Fruit fly (Drosophila melanogaster) whole organism, embryonic: ENCODE measurements around the gene CG32102.

Source experiments
- Asciz ChIP-seq: fragments of 200-800 bp; sonication (Bioruptor generic); optimal IDR thresholded peaks from 2 replicates; lab custom pipeline; 2017; ENCODE audit warnings: missing biosample characterization, mild to moderate bottlenecking, missing genetic modification characterization, missing genetic modification reagents
- CG10209 ChIP-seq: fragments of 200-800 bp; sonication (Bioruptor generic); optimal IDR thresholded peaks from 3 replicates; lab custom pipeline; 2017; ENCODE audit warnings: missing biosample characterization, mild to moderate bottlenecking, missing genetic modification characterization, missing genetic modification reagents
- CG10543 ChIP-seq: fragments of 200-800 bp; sonication (Bioruptor generic); optimal IDR thresholded peaks from 3 replicates; lab custom pipeline; 2017; ENCODE audit warnings: missing biosample characterization, mild to moderate bottlenecking, missing genetic modification characterization, moderate library complexity
- CG12769 ChIP-seq: fragments of 200-800 bp; sonication (Bioruptor generic); optimal IDR thresholded peaks from 2 replicates; lab custom pipeline; 2019; ENCODE audit warnings: missing biosample characterization, mild to moderate bottlenecking, missing genetic modification characterization, moderate library complexity
- CG13296 ChIP-seq: fragments of 200-800 bp; sonication (Bioruptor generic); optimal IDR thresholded peaks from 3 replicates; lab custom pipeline; 2018; ENCODE audit warnings: missing biosample characterization, mild to moderate bottlenecking, missing genetic modification characterization
- CG16779 ChIP-seq: fragments of 200-800 bp; sonication (Bioruptor generic); IDR thresholded peaks from 2 replicates; pipeline ENCODE4 v1.3.6; 2022; ENCODE audit warnings: missing biosample characterization, missing genetic modification characterization
- CG17328 ChIP-seq: fragments of 200-800 bp; sonication (Bioruptor generic); IDR thresholded peaks from 2 replicates; pipeline ENCODE4 v1.3.6; 2022; ENCODE audit warnings: missing biosample characterization, missing genetic modification characterization
- CG17361 ChIP-seq: fragments of 200-800 bp; sonication (Bioruptor generic); IDR thresholded peaks from 3 replicates; pipeline ENCODE4 v1.3.6; 2022; ENCODE audit warnings: missing biosample characterization, missing genetic modification characterization
- CG18262 ChIP-seq: fragments of 200-800 bp; optimal IDR thresholded peaks from 3 replicates; lab custom pipeline; 2019; ENCODE audit warnings: missing biosample characterization, mild to moderate bottlenecking, missing genetic modification characterization, moderate library complexity
- CG18764 ChIP-seq: fragments of 200-800 bp; sonication (Bioruptor generic); optimal IDR thresholded peaks from 3 replicates; lab custom pipeline; 2016; ENCODE audit warnings: missing biosample characterization, missing genetic modification characterization
- CG2116 ChIP-seq: fragments of 200-800 bp; sonication (Bioruptor generic); optimal IDR thresholded peaks from 3 replicates; lab custom pipeline; 2018; ENCODE audit warnings: missing biosample characterization, mild to moderate bottlenecking, missing genetic modification characterization
- CG30020 ChIP-seq: fragments of 200-800 bp; optimal IDR thresholded peaks from 2 replicates; lab custom pipeline; 2019; ENCODE audit warnings: missing biosample characterization, mild to moderate bottlenecking, missing genetic modification characterization, moderate library complexity
- CG33557 ChIP-seq: fragments of 200-800 bp; sonication (Bioruptor generic); optimal IDR thresholded peaks from 2 replicates; lab custom pipeline; 2019; ENCODE audit warnings: missing biosample characterization, mild to moderate bottlenecking, missing genetic modification characterization, moderate library complexity
- CG3838 ChIP-seq: fragments of 200-800 bp; sonication (Bioruptor generic); optimal IDR thresholded peaks from 3 replicates; lab custom pipeline; 2016; ENCODE audit warnings: missing biosample characterization, missing genetic modification characterization
- CG4424 ChIP-seq: fragments of 200-800 bp; sonication (Bioruptor generic); optimal IDR thresholded peaks from 3 replicates; lab custom pipeline; 2016; ENCODE audit warnings: missing biosample characterization, missing genetic modification characterization
- CG4854 ChIP-seq: fragments of 200-800 bp; sonication (Bioruptor generic); optimal IDR thresholded peaks from 2 replicates; lab custom pipeline; 2016; ENCODE audit warnings: missing biosample characterization, missing genetic modification characterization, inconsistent platforms
- CG7556 ChIP-seq: fragments of 200-800 bp; sonication (Bioruptor generic); optimal IDR thresholded peaks from 2 replicates; lab custom pipeline; 2017; ENCODE audit warnings: missing biosample characterization, mild to moderate bottlenecking, missing genetic modification characterization
- CG7745 ChIP-seq: fragments of 200-800 bp; sonication (Bioruptor generic); optimal IDR thresholded peaks from 2 replicates; lab custom pipeline; 2018; ENCODE audit warnings: missing biosample characterization, mild to moderate bottlenecking, missing genetic modification characterization, moderate library complexity
- CG9215 ChIP-seq: fragments of 200-800 bp; sonication (Bioruptor generic); IDR thresholded peaks from 2 replicates; pipeline ENCODE4 v1.3.6; 2022; ENCODE audit warnings: missing biosample characterization, missing genetic modification characterization
- GATAe ChIP-seq: fragments of 200-800 bp; sonication (Bioruptor generic); conservative IDR thresholded peaks from 2 replicates; pipeline ENCODE4 v1.3.6; 2022; ENCODE audit warnings: missing biosample characterization, missing genetic modification characterization
- Hand ChIP-seq: fragments of 200-800 bp; sonication (Bioruptor generic); optimal IDR thresholded peaks from 2 replicates; lab custom pipeline; 2017; ENCODE audit warnings: mild to moderate bottlenecking, missing biosample characterization, missing genetic modification reagents, missing genetic modification characterization
- Nf-YC ChIP-seq: fragments of 200-800 bp; optimal IDR thresholded peaks from 3 replicates; lab custom pipeline; 2019; ENCODE audit warnings: missing biosample characterization, mild to moderate bottlenecking, missing genetic modification characterization, moderate library complexity
- Poxn ChIP-seq: fragments of 200-800 bp; sonication (Bioruptor generic); IDR thresholded peaks from 2 replicates; pipeline ENCODE4 v1.3.6; 2022; ENCODE audit warnings: missing biosample characterization, missing genetic modification characterization
- Rx ChIP-seq: fragments of 200-800 bp; sonication (Bioruptor generic); IDR thresholded peaks from 2 replicates; pipeline ENCODE4 v1.3.6; 2022; ENCODE audit warnings: missing biosample characterization, missing genetic modification characterization
- Scr ChIP-seq: fragments of 200-800 bp; sonication (Bioruptor generic); IDR thresholded peaks from 2 replicates; pipeline ENCODE4 v1.3.6; 2022; ENCODE audit warnings: missing biosample characterization, missing genetic modification characterization; ENCODE audit not compliant: partially characterized antibody
- Xbp1 ChIP-seq: fragments of 200-800 bp; sonication (Bioruptor generic); optimal IDR thresholded peaks from 3 replicates; lab custom pipeline; 2016; ENCODE audit warnings: missing biosample characterization, mild to moderate bottlenecking, missing genetic modification characterization
- ab ChIP-seq: fragments of 200-800 bp; sonication (Bioruptor generic); optimal IDR thresholded peaks from 2 replicates; lab custom pipeline; 2016; ENCODE audit warnings: missing biosample characterization, missing genetic modification characterization
- bcd ChIP-seq: fragments of 200-800 bp; sonication (Bioruptor generic); optimal IDR thresholded peaks from 2 replicates; lab custom pipeline; 2017; ENCODE audit warnings: missing biosample characterization, mild to moderate bottlenecking, missing genetic modification characterization
- danr ChIP-seq: fragments of 200-800 bp; sonication (Bioruptor generic); IDR thresholded peaks from 2 replicates; pipeline ENCODE4 v1.3.6; 2022; ENCODE audit warnings: missing biosample characterization, missing genetic modification characterization
- dimm ChIP-seq: fragments of 200-800 bp; sonication (Bioruptor generic); IDR thresholded peaks from 2 replicates; pipeline ENCODE4 v1.3.6; 2022; ENCODE audit warnings: missing biosample characterization, missing genetic modification characterization
- gcm2 ChIP-seq: fragments of 200-800 bp; sonication (Bioruptor generic); optimal IDR thresholded peaks from 2 replicates; lab custom pipeline; 2016; ENCODE audit warnings: missing biosample characterization, missing genetic modification characterization
- gem ChIP-seq: fragments of 200-800 bp; sonication (Bioruptor generic); optimal IDR thresholded peaks from 2 replicates; lab custom pipeline; 2019; ENCODE audit warnings: missing biosample characterization, mild to moderate bottlenecking, missing genetic modification characterization, moderate library complexity
- gfzf ChIP-seq: fragments of 200-800 bp; sonication (Bioruptor generic); optimal IDR thresholded peaks from 2 replicates; lab custom pipeline; 2016; ENCODE audit warnings: missing biosample characterization, mild to moderate bottlenecking, missing genetic modification characterization, moderate library complexity
- grn ChIP-seq: fragments of 200-800 bp; sonication (Bioruptor generic); optimal IDR thresholded peaks from 3 replicates; lab custom pipeline; 2017; ENCODE audit warnings: missing biosample characterization, missing genetic modification characterization
- hb ChIP-seq: fragments of 200-800 bp; sonication (Bioruptor generic); IDR thresholded peaks from 3 replicates; pipeline ENCODE4 v1.3.6; 2022; ENCODE audit warnings: missing biosample characterization, missing genetic modification characterization; ENCODE audit not compliant: partially characterized antibody
- kay ChIP-seq: fragments of 200-800 bp; sonication (Bioruptor generic); optimal IDR thresholded peaks from 2 replicates; lab custom pipeline; 2016; ENCODE audit warnings: missing biosample characterization, missing genetic modification characterization
- ken ChIP-seq: fragments of 200-800 bp; sonication (Bioruptor generic); IDR thresholded peaks from 3 replicates; pipeline ENCODE4 v1.3.6; 2022; ENCODE audit warnings: missing biosample characterization, missing genetic modification characterization
- luna ChIP-seq: fragments of 200-800 bp; sonication (Bioruptor generic); optimal IDR thresholded peaks from 2 replicates; lab custom pipeline; 2016; ENCODE audit warnings: missing biosample characterization, missing genetic modification characterization
- p53 ChIP-seq: fragments of 200-800 bp; sonication (Bioruptor generic); optimal IDR thresholded peaks from 2 replicates; lab custom pipeline; 2016; ENCODE audit warnings: missing biosample characterization, missing genetic modification characterization
- pan ChIP-seq, 4 experiments: fragments of >200 bp in 3 of 4; fragments of 200-800 bp in 1 of 4; sonication (Bioruptor generic) in 1 of 4; optimal IDR thresholded peaks in 3 of 4; IDR thresholded peaks in 1 of 4; 2 replicates each; pipeline versions ENCODE4 v1.3.6 to Lab custom; 2017 to 2022; ENCODE audit warnings: missing biosample characterization in 2 of 4, missing genetic modification characterization in 2 of 4, mixed read lengths in 1 of 4
- peb ChIP-seq: fragments of 200-800 bp; sonication (Bioruptor generic); IDR thresholded peaks from 2 replicates; pipeline ENCODE4 v1.3.6; 2022; ENCODE audit warnings: missing biosample characterization, missing genetic modification characterization
- phol ChIP-seq: fragments of 200-800 bp; sonication (Bioruptor generic); optimal IDR thresholded peaks from 3 replicates; lab custom pipeline; 2018; ENCODE audit warnings: missing biosample characterization, mild to moderate bottlenecking, missing genetic modification characterization, moderate library complexity
- pzg ChIP-seq: fragments of 200-800 bp; sonication (Bioruptor generic); optimal IDR thresholded peaks from 3 replicates; lab custom pipeline; 2018; ENCODE audit warnings: missing biosample characterization, mild to moderate bottlenecking, missing genetic modification characterization, moderate library complexity
- scrt ChIP-seq: fragments of 200-800 bp; sonication (Bioruptor generic); optimal IDR thresholded peaks from 2 replicates; lab custom pipeline; 2018; ENCODE audit warnings: missing biosample characterization, mild to moderate bottlenecking, missing genetic modification characterization, moderate library complexity
- shn ChIP-seq: fragments of 200-800 bp; sonication (Bioruptor generic); optimal IDR thresholded peaks from 3 replicates; lab custom pipeline; 2016; ENCODE audit warnings: missing biosample characterization, missing genetic modification characterization
- slou ChIP-seq: fragments of 200-800 bp; sonication (Bioruptor generic); optimal IDR thresholded peaks from 3 replicates; lab custom pipeline; 2016; ENCODE audit warnings: missing biosample characterization, missing genetic modification characterization
- so ChIP-seq: fragments of 200-800 bp; sonication (Bioruptor generic); IDR thresholded peaks from 3 replicates; pipeline ENCODE4 v1.3.6; 2022; ENCODE audit warnings: missing biosample characterization, missing genetic modification characterization
- stwl ChIP-seq: fragments of 200-800 bp; sonication (Bioruptor generic); optimal IDR thresholded peaks from 3 replicates; lab custom pipeline; 2018; ENCODE audit warnings: missing biosample characterization, mild to moderate bottlenecking, missing genetic modification characterization, moderate library complexity
- tll ChIP-seq, 2 experiments: fragments of 200-800 bp in 1 of 2; fragments of >200 bp in 1 of 2; sonication (Bioruptor generic) in 1 of 2; optimal IDR thresholded peaks; 2 replicates each; lab custom pipeline; 2017 to 2019; ENCODE audit warnings: missing biosample characterization in 2 of 2, missing genetic modification characterization in 2 of 2, mild to moderate bottlenecking in 1 of 2, moderate library complexity in 1 of 2
- twi ChIP-seq: fragments of 200-800 bp; optimal IDR thresholded peaks from 2 replicates; lab custom pipeline; 2019; ENCODE audit warnings: missing biosample characterization, mild to moderate bottlenecking, missing genetic modification characterization, moderate library complexity

CG32102 gene

dm6 chr3L:12482917-12483316, 13.3 kb upstream of the CG32102 start (continued):
- no peak for TF ChIP-seq Scr (GFP tag; lab: Robert Waterston, UW)
- TF ChIP-seq dimm (GFP tag; lab: Robert Waterston, UW), result peak; percentile 43; the same call in 1 of the 2 replicates
- no peak for TF ChIP-seq tll (GFP tag; optimal IDR thresholded peaks at IDR 0.05; lab: Kevin White, UChicago)
- no peak for TF ChIP-seq luna (GFP tag; lab: Kevin White, UChicago)
- peak; percentile 88 for TF ChIP-seq CG17361 (GFP tag; lab: Robert Waterston, UW)
- TF ChIP-seq CG2116 (GFP tag; lab: Kevin White, UChicago), result peak; percentile 30
- peak; percentile 18 for TF ChIP-seq CG10543 (GFP tag; lab: Kevin White, UChicago)
- TF ChIP-seq scrt, result peak; percentile 46
- no peak for TF ChIP-seq danr (GFP tag; lab: Robert Waterston, UW)
- peak; percentile 82 for TF ChIP-seq Xbp1 (GFP tag; lab: Kevin White, UChicago)
- TF ChIP-seq gem (tag; lab: Kevin White, UChicago), result peak; percentile 86
- TF ChIP-seq gfzf (GFP tag; lab: Kevin White, UChicago), result no peak
- peak; percentile 86 for TF ChIP-seq phol
- TF ChIP-seq CG4424 (GFP tag; lab: Kevin White, UChicago), result peak; percentile 76
- peak; percentile 77 for TF ChIP-seq bcd
- TF ChIP-seq pzg (GFP tag; lab: Kevin White, UChicago), result no peak
- peak; percentile 49 for TF ChIP-seq Rx
- TF ChIP-seq CG7745 (tag; lab: Kevin White, UChicago), result no peak
- TF ChIP-seq stwl (tag; lab: Kevin White, UChicago), result no peak
- no peak for TF ChIP-seq ab (GFP tag; lab: Kevin White, UChicago)
- peak; percentile 42 for TF ChIP-seq shn
- peak; percentile 57 for TF ChIP-seq CG9215 (GFP tag; lab: Robert Waterston, UW)
- no peak for TF ChIP-seq Poxn (GFP tag; lab: Robert Waterston, UW)
- TF ChIP-seq slou, result no peak
- TF ChIP-seq twi (tag; lab: Kevin White, UChicago), result peak; percentile 25
- TF ChIP-seq hb (GFP tag; lab: Robert Waterston, UW), result no peak
- peak; percentile 75 for TF ChIP-seq CG10209 (GFP tag; lab: Kevin White, UChicago)
- TF ChIP-seq CG17328 (GFP tag; lab: Robert Waterston, UW), result 0 out of 2 replicates have a peak, but pooled peaks have one; percentile 46
- TF ChIP-seq Hand (GFP tag; lab: Kevin White, UChicago), result peak; percentile 5
- peak; percentile 72 for TF ChIP-seq Nf-YC (tag; lab: Kevin White, UChicago)
- no peak for TF ChIP-seq pan (optimal IDR thresholded peaks at IDR 0.05; lab: Kevin White, UChicago)
- TF ChIP-seq pan (GFP tag; optimal IDR thresholded peaks at IDR 0.05 in 1 of 2, IDR thresholded peaks at IDR 0.05 in 1 of 2), result peak in 1 of 2 experiments; percentile 56
- no peak; the same call in 1 of the 2 replicates for TF ChIP-seq CG16779
- peak; percentile 27; the same call in 1 of the 3 replicates for TF ChIP-seq ken (GFP tag; lab: Robert Waterston, UW)
- TF ChIP-seq CG7556, result peak; percentile 81
- no peak for TF ChIP-seq grn (GFP tag; lab: Kevin White, UChicago)
- peak; percentile 78 for TF ChIP-seq CG13296 (GFP tag; lab: Kevin White, UChicago)
- no peak for TF ChIP-seq p53 (GFP tag; lab: Kevin White, UChicago)
- TF ChIP-seq CG33557 (GFP tag; lab: Kevin White, UChicago), result no peak
- 0 out of 2 replicates have a peak, but pooled peaks have one; percentile 9 for TF ChIP-seq GATAe (GFP tag; lab: Robert Waterston, UW)
- TF ChIP-seq kay (GFP tag; lab: Kevin White, UChicago), result no peak
- TF ChIP-seq CG18262 (tag; lab: Kevin White, UChicago), result peak; percentile 88
- peak; percentile 20 for TF ChIP-seq CG18764 (GFP tag; lab: Kevin White, UChicago)
- TF ChIP-seq CG12769 (tag; lab: Kevin White, UChicago), result no peak
- TF ChIP-seq CG3838 (GFP tag; lab: Kevin White, UChicago), result peak; percentile 27
- TF ChIP-seq CG30020, result no peak
- peak; percentile 56 for TF ChIP-seq CG4854 (GFP tag; lab: Kevin White, UChicago)
- peak; percentile 84 for TF ChIP-seq Asciz (GFP tag; lab: Kevin White, UChicago)
- peak; percentile 48 for TF ChIP-seq gcm2
- TF ChIP-seq so (GFP tag; lab: Robert Waterston, UW), result peak; percentile 72; the same call in 2 of the 3 replicates
- TF ChIP-seq peb (GFP tag; lab: Robert Waterston, UW), result peak; percentile 55; the same call in 1 of the 2 replicates
